Worm (Caenorhabditis elegans) whole organism, midembryonic: ENCODE measurements around the gene clec-122.

Experiments used
- T22C8.4 ChIP-seq: fragments of 200-800 bp; sonication (Bioruptor generic); IDR thresholded peaks from 2 replicates; pipeline ENCODE4 v1.3.6; 2022; ENCODE audit warnings: missing genetic modification characterization, missing compliant biosample characterization
- cog-1 ChIP-seq: sonication (generic microtip); optimal IDR thresholded peaks from 2 replicates; lab custom pipeline; 2016; ENCODE audit warnings: missing genetic modification characterization, missing compliant biosample characterization
- flt-1 ChIP-seq: fragments of 200-800 bp; sonication (Bioruptor generic); IDR thresholded peaks from 2 replicates; pipeline ENCODE4 v1.3.6; 2022; ENCODE audit warnings: missing genetic modification characterization, missing compliant biosample characterization
- klf-2 ChIP-seq: fragments of 200-800 bp; sonication (Bioruptor generic); conservative IDR thresholded peaks from 2 replicates; pipeline ENCODE4 v1.3.6; 2022; ENCODE audit warnings: missing genetic modification reagents, missing genetic modification characterization, missing compliant biosample characterization
- med-1 ChIP-seq: sonication (generic microtip); optimal IDR thresholded peaks from 2 replicates; lab custom pipeline; 2017; ENCODE audit warnings: missing genetic modification characterization, mild to moderate bottlenecking, missing compliant biosample characterization, antibody characterized with exemption, missing genetic modification reagents; ENCODE audit not compliant: insufficient read depth
- ref-1 ChIP-seq: fragments of 200-800 bp; sonication (Bioruptor generic); conservative IDR thresholded peaks from 2 replicates; pipeline ENCODE4 v1.3.6; 2022; ENCODE audit warnings: missing genetic modification reagents, missing genetic modification characterization, missing compliant biosample characterization
- tab-1 ChIP-seq: fragments of 200-800 bp; sonication (Bioruptor generic); IDR thresholded peaks from 2 replicates; pipeline ENCODE4 v1.3.6; 2022; ENCODE audit warnings: missing genetic modification characterization, missing compliant biosample characterization
- ztf-23 ChIP-seq: fragments of 200-800 bp; sonication (Bioruptor generic); IDR thresholded peaks from 2 replicates; pipeline ENCODE4 v1.3.6; 2022; ENCODE audit warnings: missing genetic modification reagents, missing genetic modification characterization, missing compliant biosample characterization
- ztf-29 ChIP-seq: fragments of 200-800 bp; sonication (Bioruptor generic); IDR thresholded peaks from 2 replicates; pipeline ENCODE4 v1.3.6; 2022; ENCODE audit warnings: missing genetic modification reagents, missing genetic modification characterization, missing compliant biosample characterization

The clec-122 gene

DNA sequence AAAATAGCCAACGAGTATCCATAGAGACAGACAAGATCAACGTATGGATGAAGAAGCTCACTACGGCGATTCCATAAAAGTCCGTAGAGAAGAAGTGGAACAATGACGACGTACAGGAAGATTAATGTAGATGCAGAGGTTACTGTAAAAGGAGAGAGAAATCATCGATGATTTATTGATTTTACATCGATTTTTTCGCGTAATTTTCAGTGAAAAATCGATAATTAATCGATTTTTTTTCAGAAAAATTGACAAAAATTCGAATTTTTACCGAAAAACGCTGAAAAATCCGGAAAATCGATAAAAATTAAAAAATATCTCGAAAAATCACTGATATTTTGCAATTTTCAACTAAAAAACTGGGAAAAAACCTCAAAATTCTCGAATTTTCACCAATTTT lies 39.5 kb upstream of the clec-122 start:
- TF ChIP-seq T22C8.4 (GFP tag; lab: Robert Waterston, UW): 0 out of 2 replicates have a peak, but pooled peaks have one; percentile 50
- no peak for TF ChIP-seq ztf-23 (GFP tag; lab: Robert Waterston, UW)

DNA sequence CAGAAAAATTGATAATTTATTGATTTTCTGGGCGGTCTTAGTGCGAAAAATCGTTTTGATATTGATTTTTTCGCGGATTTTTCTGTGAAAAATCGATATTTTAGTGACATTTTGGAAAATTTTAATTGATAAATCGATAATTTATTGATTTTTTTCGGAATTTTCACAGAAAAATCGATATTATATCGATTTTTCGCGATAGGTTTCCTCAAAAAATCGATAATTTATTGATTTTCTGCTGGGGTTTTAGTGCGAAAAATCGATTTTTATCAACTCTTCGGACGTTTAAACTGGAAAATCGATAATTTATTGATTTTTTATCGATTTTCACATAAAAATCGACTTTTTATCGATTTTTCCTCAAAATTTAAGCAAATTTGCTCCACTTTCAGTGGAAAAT lies 38.4 kb upstream of the clec-122 start:
- TF ChIP-seq T22C8.4 (GFP tag; lab: Robert Waterston, UW) (peak; percentile 67; the same call in 1 of the 2 replicates), flt-1 (GFP tag; lab: Robert Waterston, UW) (no peak)

DNA sequence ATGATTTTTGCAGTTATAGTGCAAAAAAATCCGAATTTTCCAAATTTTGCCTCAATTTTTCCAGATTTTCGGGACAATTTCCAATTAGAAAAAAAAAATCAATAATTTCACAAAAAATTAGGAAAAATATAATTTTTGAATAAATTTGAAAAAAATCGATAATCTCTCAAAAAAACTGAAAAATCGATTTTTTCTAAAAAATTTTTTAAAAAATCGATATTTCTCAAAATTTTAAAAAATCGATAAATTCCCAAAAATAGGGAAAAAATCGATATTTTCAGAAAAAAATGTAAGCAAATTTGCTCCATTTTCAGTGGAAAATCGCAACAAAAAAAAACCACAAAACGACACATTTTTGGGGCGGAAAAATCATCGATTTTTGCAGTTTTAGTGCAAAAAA lies 38.0 kb upstream of the clec-122 start:
- TF ChIP-seq ref-1 (no peak), flt-1 (GFP tag; lab: Robert Waterston, UW) (no peak), ztf-23 (GFP tag; lab: Robert Waterston, UW) (no peak), T22C8.4 (GFP tag; lab: Robert Waterston, UW) (peak; percentile 89), tab-1 (GFP tag; lab: Robert Waterston, UW) (no peak)

DNA sequence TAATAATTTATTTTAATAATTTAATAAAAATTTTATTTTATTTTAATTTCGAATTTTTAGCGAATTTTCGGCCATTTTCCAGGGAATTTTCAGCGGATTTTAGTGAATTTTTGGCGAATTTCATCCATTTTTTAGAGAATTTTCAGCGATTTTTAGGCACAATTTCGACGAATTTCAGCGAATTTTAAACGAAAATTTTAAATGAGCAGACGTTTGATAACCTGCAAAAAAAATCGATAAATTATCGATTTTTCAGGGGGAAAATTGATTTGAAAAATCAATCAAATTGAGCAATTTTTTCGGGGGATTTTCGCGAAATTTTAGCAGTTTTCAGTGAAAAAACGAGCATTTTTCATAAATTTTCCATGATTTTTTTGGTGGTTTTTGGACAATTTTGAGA lies 37.2 kb upstream of the clec-122 start:
- no peak for TF ChIP-seq klf-2 (GFP tag; lab: Robert Waterston, UW)
- TF ChIP-seq T22C8.4 (GFP tag; lab: Robert Waterston, UW): peak; percentile 21; the same call in 1 of the 2 replicates

ce11 chrII:3070182-3070581 lies 35.7 kb upstream of the clec-122 start:
- TF ChIP-seq ref-1 (no peak), cog-1 (tag; lab: Kevin White, UChicago) (no peak), T22C8.4 (GFP tag; lab: Robert Waterston, UW) (peak; percentile 89)

ce11 chrII:3071012-3071749 lies 34.7 kb upstream of the clec-122 start, which contains the start of gene Y25C1A.7:
Gene Y25C1A.7, minus strand, starts transcription at chrII:3071062.
- TF ChIP-seq ref-1: no peak
- TF ChIP-seq ztf-29 (GFP tag; lab: Robert Waterston, UW): peak; percentile 13; the same call in 1 of the 2 replicates
- no peak for TF ChIP-seq tab-1 (GFP tag; lab: Robert Waterston, UW)
- TF ChIP-seq flt-1 (GFP tag; lab: Robert Waterston, UW): no peak
- TF ChIP-seq ztf-23 (GFP tag; lab: Robert Waterston, UW): no peak
- no peak for TF ChIP-seq cog-1 (tag; lab: Kevin White, UChicago)
- TF ChIP-seq klf-2 (GFP tag; lab: Robert Waterston, UW): no peak
- 0 out of 2 replicates have a peak, but pooled peaks have one; percentile 15 for TF ChIP-seq T22C8.4 (GFP tag; lab: Robert Waterston, UW)
- TF ChIP-seq med-1: no peak

DNA sequence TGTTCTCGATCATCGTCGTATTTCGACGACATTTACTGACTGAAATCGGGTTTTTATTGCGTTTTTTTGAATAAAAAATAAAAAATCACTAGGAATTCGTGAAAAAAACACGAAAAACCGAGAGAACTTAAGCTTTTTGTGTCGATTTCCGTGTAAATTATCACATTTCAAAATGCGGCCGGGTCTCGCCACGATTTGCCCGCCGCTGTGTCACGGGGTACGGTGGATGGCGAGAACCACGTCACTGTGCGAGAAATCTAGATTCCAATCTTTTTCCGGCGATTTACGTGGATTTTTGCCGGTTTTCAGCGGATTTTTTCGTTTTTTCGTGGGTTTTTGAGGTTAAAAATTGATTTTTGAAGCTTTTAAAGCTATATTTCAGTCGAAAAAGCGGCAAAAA lies 28.9 kb upstream of the clec-122 start, which contains the start of gene Y25C1A.8:
Y25C1A.8 (minus strand) TSS at position 45 of the 400 bp plus-strand sequence.
- TF ChIP-seq T22C8.4 (GFP tag; lab: Robert Waterston, UW) (no peak), flt-1 (GFP tag; lab: Robert Waterston, UW) (peak; percentile 64; the same call in 1 of the 2 replicates), ref-1 (no peak), klf-2 (GFP tag; lab: Robert Waterston, UW) (no peak), cog-1 (tag; lab: Kevin White, UChicago) (peak; percentile 57), tab-1 (GFP tag; lab: Robert Waterston, UW) (no peak), ztf-23 (GFP tag; lab: Robert Waterston, UW) (peak; percentile 63), ztf-29 (GFP tag; lab: Robert Waterston, UW) (no peak), med-1 (no peak)

DNA sequence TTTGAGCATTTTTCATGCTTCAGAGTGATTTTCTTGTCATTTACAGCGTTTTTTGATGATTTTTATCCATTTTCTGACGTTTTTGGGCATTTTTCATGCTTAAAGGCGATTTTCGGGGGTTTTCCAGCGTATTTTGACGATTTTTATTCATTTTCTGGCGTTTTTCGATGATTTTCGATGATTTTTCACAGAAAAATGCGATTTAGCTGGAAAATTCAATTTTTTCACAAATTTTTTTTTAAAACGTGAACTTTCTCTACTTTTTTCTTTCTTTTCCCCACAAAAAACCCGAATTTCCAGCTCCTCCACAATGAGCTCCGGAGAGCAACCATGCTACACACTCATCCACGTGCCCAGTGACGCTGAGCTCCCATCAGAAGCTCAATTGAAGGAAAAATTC lies 27.4 kb upstream of the clec-122 start, which contains the start of gene copb-1:
copb-1 (plus strand) TSS at position 301 of the 400 bp plus-strand sequence.
- TF ChIP-seq tab-1 (GFP tag; lab: Robert Waterston, UW): no peak
- no peak for TF ChIP-seq med-1
- no peak for TF ChIP-seq ztf-23 (GFP tag; lab: Robert Waterston, UW)
- TF ChIP-seq cog-1 (tag; lab: Kevin White, UChicago): no peak
- TF ChIP-seq T22C8.4 (GFP tag; lab: Robert Waterston, UW): no peak
- TF ChIP-seq ref-1: no peak
- TF ChIP-seq flt-1 (GFP tag; lab: Robert Waterston, UW): no peak
- no peak for TF ChIP-seq ztf-29 (GFP tag; lab: Robert Waterston, UW)
- TF ChIP-seq klf-2 (GFP tag; lab: Robert Waterston, UW): no peak

- TF ChIP-seq klf-2 (GFP tag; lab: Robert Waterston, UW): no peak
- TF ChIP-seq tab-1 (GFP tag; lab: Robert Waterston, UW): no peak
- TF ChIP-seq ref-1: no peak
- no peak for TF ChIP-seq flt-1 (GFP tag; lab: Robert Waterston, UW)
- TF ChIP-seq ztf-29 (GFP tag; lab: Robert Waterston, UW): no peak
- TF ChIP-seq T22C8.4 (GFP tag; lab: Robert Waterston, UW): no peak
- TF ChIP-seq ztf-23 (GFP tag; lab: Robert Waterston, UW): no peak
- no peak for TF ChIP-seq cog-1 (tag; lab: Kevin White, UChicago)
- no peak for TF ChIP-seq med-1
Measured at ce11 chrII:3087134-3087533, 18.7 kb upstream of the clec-122 start.

DNA sequence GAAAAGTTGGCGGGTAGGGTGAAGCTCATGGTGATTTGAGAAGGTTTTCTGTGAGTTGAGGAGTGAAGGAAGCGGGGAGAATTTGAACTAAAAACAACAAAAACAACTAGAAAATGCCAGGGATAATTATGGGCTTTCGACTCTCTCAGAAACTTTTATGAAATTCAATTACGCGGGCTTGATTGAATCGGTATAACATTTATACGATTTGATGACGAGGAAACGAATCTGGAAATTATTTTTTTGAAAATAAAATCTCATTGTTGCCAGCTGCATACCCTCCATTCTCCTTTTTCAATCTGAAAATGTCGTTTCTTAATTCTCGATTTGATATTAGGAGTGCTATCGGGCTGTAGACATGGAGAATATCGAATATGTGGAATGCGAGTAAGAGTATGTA lies 14.6 kb upstream of the clec-122 start, which contains the start of gene srg-21:
srg-21 (minus strand) TSS at position 101 of the 400 bp plus-strand sequence.
- no peak for TF ChIP-seq ztf-23 (GFP tag; lab: Robert Waterston, UW)
- TF ChIP-seq T22C8.4 (GFP tag; lab: Robert Waterston, UW): no peak
- TF ChIP-seq ztf-29 (GFP tag; lab: Robert Waterston, UW): no peak
- no peak for TF ChIP-seq flt-1 (GFP tag; lab: Robert Waterston, UW)
- no peak for TF ChIP-seq cog-1 (tag; lab: Kevin White, UChicago)
- TF ChIP-seq klf-2 (GFP tag; lab: Robert Waterston, UW): no peak
